Worm (Caenorhabditis elegans) whole organism, young adult: ENCODE data around the gene F14D2.14.

Experiments
- B0035.1 ChIP-seq: sonication (generic microtip); optimal IDR thresholded peaks from 2 replicates; lab custom pipeline; 2016; ENCODE audit warnings: missing genetic modification characterization, mild to moderate bottlenecking, missing compliant biosample characterization, missing genotype, missing genetic modification reagents
- B0336.3 ChIP-seq: fragments of 200-800 bp; sonication (Bioruptor generic); IDR thresholded peaks from 2 replicates; pipeline ENCODE4 v1.3.6; 2022; ENCODE audit warnings: missing genetic modification characterization, missing compliant biosample characterization
- C06A6.2 ChIP-seq: fragments of 200-800 bp; sonication (Bioruptor generic); conservative IDR thresholded peaks from 2 replicates; pipeline ENCODE4 v1.3.6; 2022; ENCODE audit warnings: missing genetic modification characterization, missing compliant biosample characterization
- F33H1.4 ChIP-seq: fragments of 200-800 bp; sonication (Bioruptor generic); IDR thresholded peaks from 2 replicates; pipeline ENCODE4 v1.3.6; 2022; ENCODE audit warnings: missing genetic modification reagents, missing genetic modification characterization, missing compliant biosample characterization
- F57C9.4 ChIP-seq: sonication (generic microtip); optimal IDR thresholded peaks from 2 replicates; lab custom pipeline; 2017; ENCODE audit warnings: mild to moderate bottlenecking, missing genetic modification characterization, missing compliant biosample characterization
- K12H6.12 ChIP-seq: fragments of 200-800 bp; sonication (Bioruptor generic); optimal IDR thresholded peaks from 2 replicates; lab custom pipeline; 2018; ENCODE audit warnings: mild to moderate bottlenecking, missing genetic modification characterization, missing compliant biosample characterization
- Y67H2A.10 ChIP-seq: fragments of 200-800 bp; sonication (Bioruptor generic); conservative IDR thresholded peaks from 2 replicates; pipeline ENCODE4 v1.3.6; 2022; ENCODE audit warnings: missing genetic modification reagents, missing genetic modification characterization, missing compliant biosample characterization
- aptf-2 ChIP-seq: fragments of 200-800 bp; sonication (Bioruptor generic); conservative IDR thresholded peaks from 2 replicates; pipeline ENCODE4 v1.3.6; 2022; ENCODE audit warnings: missing genetic modification reagents, missing genetic modification characterization, missing compliant biosample characterization
- athp-1 ChIP-seq: sonication (generic microtip); optimal IDR thresholded peaks from 2 replicates; lab custom pipeline; 2017; ENCODE audit warnings: mild to moderate bottlenecking, missing genetic modification characterization, missing compliant biosample characterization
- bed-2 ChIP-seq: fragments of 200-800 bp; sonication (Bioruptor generic); IDR thresholded peaks from 2 replicates; pipeline ENCODE4 v1.3.6; 2022; ENCODE audit warnings: missing genetic modification reagents, missing genetic modification characterization, missing compliant biosample characterization
- cebp-1 ChIP-seq, 2 experiments: fragments of 200-800 bp in 1 of 2; sonication (Bioruptor generic) in 1 of 2; sonication (generic microtip) in 1 of 2; IDR thresholded peaks in 1 of 2; optimal IDR thresholded peaks in 1 of 2; 2 replicates each; pipeline versions ENCODE4 v1.3.6 to Lab custom; 2017 to 2022; ENCODE audit warnings: missing compliant biosample characterization in 2 of 2, missing genetic modification characterization in 2 of 2, mild to moderate bottlenecking in 1 of 2, missing genetic modification reagents in 1 of 2, moderate library complexity in 1 of 2
- ceh-40 ChIP-seq: fragments of 200-800 bp; sonication (Bioruptor generic); IDR thresholded peaks from 2 replicates; pipeline ENCODE4 v1.3.6; 2022; ENCODE audit warnings: missing genetic modification characterization, missing compliant biosample characterization
- ceh-58 ChIP-seq: fragments of 200-800 bp; sonication (Bioruptor generic); IDR thresholded peaks from 2 replicates; pipeline ENCODE4 v1.3.6; 2022; ENCODE audit warnings: missing genetic modification characterization, missing compliant biosample characterization
- ceh-91 ChIP-seq: fragments of 200-800 bp; sonication (Bioruptor generic); IDR thresholded peaks from 2 replicates; pipeline ENCODE4 v1.3.6; 2022; ENCODE audit warnings: missing genetic modification reagents, missing genetic modification characterization, missing compliant biosample characterization
- dpl-1 ChIP-seq: fragments of 150-350 bp; optimal IDR thresholded peaks from 2 replicates; lab custom pipeline; 2014; ENCODE audit warnings: missing biosample characterization, missing genetic modification reagents, missing genetic modification characterization
- efl-1 ChIP-seq: fragments of 150-350 bp; optimal IDR thresholded peaks from 2 replicates; lab custom pipeline; 2014; ENCODE audit warnings: missing biosample characterization, missing genetic modification reagents, missing genetic modification characterization
- ekl-4 ChIP-seq: fragments of 200-800 bp; sonication (Bioruptor generic); IDR thresholded peaks from 2 replicates; pipeline ENCODE4 v1.3.6; 2022; ENCODE audit warnings: missing genetic modification reagents, missing genetic modification characterization, missing compliant biosample characterization
- hlh-12 ChIP-seq: sonication (generic microtip); optimal IDR thresholded peaks from 2 replicates; lab custom pipeline; 2016; ENCODE audit warnings: missing genetic modification characterization, missing compliant biosample characterization
- hsf-1 ChIP-seq: fragments of 200-800 bp; sonication (Bioruptor generic); IDR thresholded peaks from 2 replicates; pipeline ENCODE4 v1.3.6; 2022; ENCODE audit warnings: missing genetic modification reagents, missing genetic modification characterization, missing compliant biosample characterization
- lag-1 ChIP-seq: fragments of 200-800 bp; sonication (Bioruptor generic); IDR thresholded peaks from 2 replicates; pipeline ENCODE4 v1.3.6; 2022; ENCODE audit warnings: missing genetic modification reagents, missing genetic modification characterization, missing compliant biosample characterization
- let-526 ChIP-seq: fragments of 200-800 bp; sonication (Bioruptor generic); IDR thresholded peaks from 2 replicates; pipeline ENCODE4 v1.3.6; 2022; ENCODE audit warnings: missing genetic modification reagents, missing genetic modification characterization, missing compliant biosample characterization
- lsy-27 ChIP-seq: sonication (generic microtip); optimal IDR thresholded peaks from 2 replicates; lab custom pipeline; 2017; ENCODE audit warnings: missing genetic modification characterization, mild to moderate bottlenecking, missing compliant biosample characterization, antibody characterized with exemption, missing genotype, borderline replicate concordance; ENCODE audit not compliant: insufficient read depth
- madf-10 ChIP-seq: sonication (generic microtip); optimal IDR thresholded peaks from 2 replicates; lab custom pipeline; 2016; ENCODE audit warnings: mild to moderate bottlenecking, missing genetic modification characterization, missing compliant biosample characterization
- madf-6 ChIP-seq: fragments of 200-800 bp; sonication (Bioruptor generic); IDR thresholded peaks from 2 replicates; pipeline ENCODE4 v1.3.6; 2022; ENCODE audit warnings: missing genetic modification reagents, missing genetic modification characterization, missing compliant biosample characterization
- madf-8 ChIP-seq: fragments of 200-800 bp; sonication (Bioruptor generic); conservative IDR thresholded peaks from 2 replicates; pipeline ENCODE4 v1.3.6; 2022; ENCODE audit warnings: missing genetic modification reagents, missing genetic modification characterization, missing compliant biosample characterization
- nfyb-1 ChIP-seq: fragments of 200-800 bp; sonication (Bioruptor generic); IDR thresholded peaks from 2 replicates; pipeline ENCODE4 v1.3.6; 2022; ENCODE audit warnings: missing genetic modification reagents, missing genetic modification characterization, missing compliant biosample characterization
- pbrm-1 ChIP-seq: fragments of 200-800 bp; sonication (Bioruptor generic); IDR thresholded peaks from 2 replicates; pipeline ENCODE4 v1.3.6; 2022; ENCODE audit warnings: missing genetic modification reagents, missing genetic modification characterization, missing compliant biosample characterization
- rec-8 ChIP-seq, 2 experiments: sonication (generic microtip); optimal IDR thresholded peaks; 2 replicates each; lab custom pipeline; 2016; ENCODE audit warnings: mild to moderate bottlenecking in 2 of 2, missing genetic modification characterization in 2 of 2, missing genetic modification reagents in 2 of 2, missing genotype in 2 of 2, missing biosample characterization in 1 of 2, missing compliant biosample characterization in 1 of 2, moderate library complexity in 1 of 2
- snpc-1.1 ChIP-seq: sonication (generic microtip); optimal IDR thresholded peaks from 2 replicates; lab custom pipeline; 2017; ENCODE audit warnings: missing genetic modification characterization, mild to moderate bottlenecking, missing compliant biosample characterization, antibody characterized with exemption, moderate library complexity, missing genotype, missing genetic modification reagents; ENCODE audit not compliant: insufficient read depth
- snpc-3.4 ChIP-seq: sonication (generic microtip); optimal IDR thresholded peaks from 2 replicates; lab custom pipeline; 2017; ENCODE audit warnings: missing genetic modification characterization, mild to moderate bottlenecking, missing compliant biosample characterization, antibody characterized with exemption, moderate library complexity, missing genotype, missing genetic modification reagents
- tlf-1 ChIP-seq: fragments of 200-800 bp; sonication (Bioruptor generic); optimal IDR thresholded peaks from 2 replicates; lab custom pipeline; 2018; ENCODE audit warnings: mild to moderate bottlenecking, missing genetic modification characterization, missing compliant biosample characterization
- unc-62 ChIP-seq: fragments of 150-350 bp; optimal IDR thresholded peaks from 2 replicates; lab custom pipeline; 2014; ENCODE audit warnings: missing biosample characterization, missing genetic modification reagents, missing genetic modification characterization
- ztf-18 ChIP-seq: sonication (generic microtip); optimal IDR thresholded peaks from 2 replicates; lab custom pipeline; 2016; ENCODE audit warnings: missing genotype, mild to moderate bottlenecking, missing genetic modification characterization, missing compliant biosample characterization
- ztf-22 ChIP-seq: fragments of 200-800 bp; sonication (Bioruptor generic); optimal IDR thresholded peaks from 2 replicates; lab custom pipeline; 2018; ENCODE audit warnings: mild to moderate bottlenecking, missing genetic modification characterization, moderate library complexity, missing compliant biosample characterization
- ztf-25 ChIP-seq: fragments of 200-800 bp; sonication (Bioruptor generic); IDR thresholded peaks from 2 replicates; pipeline ENCODE4 v1.3.6; 2022; ENCODE audit warnings: missing genetic modification reagents, missing genetic modification characterization, missing compliant biosample characterization
- ztf-26 ChIP-seq: sonication (generic microtip); optimal IDR thresholded peaks from 2 replicates; lab custom pipeline; 2017; ENCODE audit warnings: missing genetic modification characterization, missing compliant biosample characterization
- ztf-28 ChIP-seq: fragments of 200-800 bp; sonication (Bioruptor generic); IDR thresholded peaks from 2 replicates; pipeline ENCODE4 v1.3.6; 2022; ENCODE audit warnings: missing genetic modification reagents, missing genetic modification characterization, missing compliant biosample characterization
- ztf-6 ChIP-seq: fragments of 200-800 bp; sonication (Bioruptor generic); IDR thresholded peaks from 2 replicates; pipeline ENCODE4 v1.3.6; 2022; ENCODE audit warnings: missing genetic modification reagents, missing genetic modification characterization, missing compliant biosample characterization

F14D2.14 gene

DNA sequence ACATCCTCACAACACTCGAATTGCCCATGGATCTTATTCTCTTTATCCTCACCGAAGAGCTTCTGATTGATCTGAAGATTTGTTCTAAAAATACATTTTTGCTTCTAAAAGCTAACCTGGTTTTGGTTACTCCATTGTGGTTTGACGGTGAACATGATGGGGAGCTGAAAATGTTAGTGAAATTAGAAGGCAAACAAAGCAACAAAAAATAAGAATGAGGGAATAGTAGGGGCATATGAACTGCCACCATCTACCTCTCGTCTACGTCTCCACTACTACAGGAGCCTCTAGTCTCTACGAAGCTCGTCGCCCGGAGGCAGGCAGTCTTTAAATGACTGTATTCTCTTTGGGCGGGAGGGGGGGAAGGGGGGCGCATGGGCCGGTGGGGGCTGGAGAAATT lies 37.9 kb upstream of the F14D2.14 start, which contains the start of gene T06D4.2:
Gene T06D4.2 (minus strand): TSS at position 170 of the 400 bp plus-strand sequence.
- TF ChIP-seq bed-2 (GFP tag; lab: Robert Waterston, UW) (no peak), let-526 (GFP tag; lab: Robert Waterston, UW) (no peak), ztf-25 (GFP tag; lab: Robert Waterston, UW) (no peak), B0336.3 (GFP tag; lab: Robert Waterston, UW) (no peak), nfyb-1 (GFP tag; lab: Robert Waterston, UW) (no peak), B0035.1 (tag; lab: Kevin White, UChicago) (no peak), cebp-1 (GFP tag; IDR thresholded peaks at IDR 0.05; lab: Robert Waterston, UW) (no peak), cebp-1 (tag; optimal IDR thresholded peaks at IDR 0.05; lab: Kevin White, UChicago) (no peak), F57C9.4 (no peak), Y67H2A.10 (GFP tag; lab: Robert Waterston, UW) (no peak), lsy-27 (tag; lab: Kevin White, UChicago) (no peak), ceh-58 (GFP tag; lab: Robert Waterston, UW) (no peak), snpc-3.4 (no peak), tlf-1 (GFP tag; lab: Kevin White, UChicago) (no peak), hlh-12 (no peak), pbrm-1 (GFP tag; lab: Robert Waterston, UW) (no peak), K12H6.12 (tag; lab: Kevin White, UChicago) (no peak), hsf-1 (GFP tag; lab: Robert Waterston, UW) (no peak)

DNA sequence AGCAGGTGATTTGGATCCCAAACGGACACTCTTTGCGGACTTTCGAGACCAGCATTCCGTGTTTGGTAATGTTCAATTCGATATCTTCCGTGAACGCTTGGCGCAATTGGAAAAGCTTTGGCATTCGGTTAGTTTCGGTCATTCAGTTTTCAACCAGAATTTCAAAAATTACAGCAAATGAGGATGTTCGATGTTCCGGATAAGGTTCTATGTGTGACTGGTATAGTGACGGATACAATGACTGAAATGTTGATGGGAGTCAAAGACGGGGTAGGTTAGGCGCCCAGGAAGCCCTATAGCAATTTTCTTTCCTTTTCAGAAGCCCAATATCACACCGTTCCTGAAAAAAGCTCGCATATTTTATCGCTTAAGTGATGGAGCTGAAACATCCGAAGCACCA lies 35.3 kb upstream of the F14D2.14 start:
- no peak for TF ChIP-seq F33H1.4 (GFP tag; lab: Robert Waterston, UW)
- TF ChIP-seq B0336.3 (GFP tag; lab: Robert Waterston, UW) = no peak
- TF ChIP-seq ztf-6 (GFP tag; lab: Robert Waterston, UW) = no peak
- TF ChIP-seq ceh-40 = no peak
- TF ChIP-seq C06A6.2 (GFP tag; lab: Robert Waterston, UW) = no peak
- TF ChIP-seq bed-2 (GFP tag; lab: Robert Waterston, UW) = no peak
- no peak for TF ChIP-seq ceh-91
- no peak for TF ChIP-seq ztf-18 (tag; lab: Kevin White, UChicago)
- TF ChIP-seq ceh-58 (GFP tag; lab: Robert Waterston, UW) = no peak
- no peak for TF ChIP-seq ekl-4 (GFP tag; lab: Robert Waterston, UW)
- TF ChIP-seq unc-62 (GFP tag; lab: Kevin White, UChicago) = no peak
- no peak for TF ChIP-seq rec-8 (tag; optimal IDR thresholded peaks at IDR 0.05; lab: Kevin White, UChicago)
- TF ChIP-seq lag-1 (GFP tag; lab: Robert Waterston, UW) = no peak
- no peak for TF ChIP-seq ztf-26 (tag; lab: Kevin White, UChicago)
- no peak for TF ChIP-seq ztf-28 (GFP tag; lab: Robert Waterston, UW)
- no peak for TF ChIP-seq let-526 (GFP tag; lab: Robert Waterston, UW)
- no peak for TF ChIP-seq ztf-22 (GFP tag; lab: Kevin White, UChicago)
- TF ChIP-seq athp-1 (tag; lab: Kevin White, UChicago) = no peak
- TF ChIP-seq, all 124 proteins: peak for 0

DNA sequence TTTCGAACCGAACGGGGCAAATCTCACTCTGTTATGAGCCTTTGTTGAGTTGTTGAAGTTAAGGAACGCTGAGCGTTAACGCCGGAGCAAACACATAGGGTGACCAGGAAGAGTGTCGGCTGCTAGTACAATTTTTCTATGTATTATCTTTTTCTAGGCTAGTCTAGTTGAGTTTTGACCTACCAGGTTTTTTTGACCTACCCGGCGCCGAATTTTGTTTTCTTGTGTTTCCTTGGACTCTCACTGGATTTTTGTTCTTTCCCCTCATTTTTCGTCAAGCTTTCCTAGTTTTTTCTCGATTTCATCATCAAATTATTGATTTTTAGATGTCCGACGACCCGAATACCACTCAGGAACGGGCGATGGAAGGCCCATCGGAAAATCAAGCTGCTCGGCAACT lies 33.7 kb upstream of the F14D2.14 start, which contains the start of gene T06D4.1:
Gene T06D4.1 (plus strand): TSS at position 321 of the 400 bp plus-strand sequence.
- TF ChIP-seq madf-8 (GFP tag; lab: Robert Waterston, UW) (peak; percentile 76), efl-1 (GFP tag; lab: Kevin White, UChicago) (peak; percentile 80), ztf-22 (GFP tag; lab: Kevin White, UChicago) (no peak), madf-6 (GFP tag; lab: Robert Waterston, UW) (peak; percentile 69), dpl-1 (peak; percentile 1), madf-10 (no peak), snpc-1.1 (tag; lab: Kevin White, UChicago) (peak; percentile 12), aptf-2 (GFP tag; lab: Robert Waterston, UW) (0 out of 2 replicates have a peak, but pooled peaks have one; percentile 5)
